Fruit fly (Drosophila melanogaster) whole organism, embryonic: ENCODE results near the gene Ctl1.
A peak's percentile ranks its signal among the peaks of the same experiment; 100 is the strongest.

ENCODE experiments used
- CG11456 ChIP-seq: fragments of 200-800 bp; sonication (Bioruptor generic); IDR thresholded peaks from 3 replicates; pipeline ENCODE4 v1.3.6; 2022; ENCODE audit warnings: missing biosample characterization, missing genetic modification characterization
- CG12071 ChIP-seq: fragments of 200-800 bp; sonication (Bioruptor generic); optimal IDR thresholded peaks from 3 replicates; lab custom pipeline; 2018; ENCODE audit warnings: missing biosample characterization, mild to moderate bottlenecking, missing genetic modification characterization
- CG12299 ChIP-seq: fragments of 200-800 bp; sonication (Bioruptor generic); optimal IDR thresholded peaks from 2 replicates; lab custom pipeline; 2018; ENCODE audit warnings: missing biosample characterization, mild to moderate bottlenecking, missing genetic modification characterization
- CG12391 ChIP-seq: fragments of 200-800 bp; sonication (Bioruptor generic); optimal IDR thresholded peaks from 3 replicates; lab custom pipeline; 2018; ENCODE audit warnings: missing biosample characterization, mild to moderate bottlenecking, missing genetic modification characterization, moderate library complexity
- CG13775 ChIP-seq: fragments of 200-800 bp; sonication (Bioruptor generic); optimal IDR thresholded peaks from 3 replicates; lab custom pipeline; 2017; ENCODE audit warnings: missing biosample characterization, mild to moderate bottlenecking, missing genetic modification characterization
- CG14710 ChIP-seq: fragments of 200-800 bp; sonication (Bioruptor generic); optimal IDR thresholded peaks from 3 replicates; lab custom pipeline; 2019; ENCODE audit warnings: missing biosample characterization, mild to moderate bottlenecking, missing genetic modification characterization, moderate library complexity
- CG15011 ChIP-seq: fragments of 200-800 bp; sonication (Bioruptor generic); optimal IDR thresholded peaks from 3 replicates; lab custom pipeline; 2018; ENCODE audit warnings: missing biosample characterization, mild to moderate bottlenecking, missing genetic modification characterization
- CG17612 ChIP-seq: fragments of 200-800 bp; sonication (Bioruptor generic); IDR thresholded peaks from 2 replicates; pipeline ENCODE4 v1.3.6; 2022; ENCODE audit warnings: missing biosample characterization, missing genetic modification characterization
- CG18476 ChIP-seq: fragments of 200-800 bp; sonication (Bioruptor generic); optimal IDR thresholded peaks from 2 replicates; lab custom pipeline; 2016; ENCODE audit warnings: missing biosample characterization, mild to moderate bottlenecking, missing genetic modification characterization
- CG2116 ChIP-seq: fragments of 200-800 bp; sonication (Bioruptor generic); optimal IDR thresholded peaks from 3 replicates; lab custom pipeline; 2018; ENCODE audit warnings: missing biosample characterization, mild to moderate bottlenecking, missing genetic modification characterization
- CG2120 ChIP-seq: fragments of 200-800 bp; sonication (Bioruptor generic); optimal IDR thresholded peaks from 3 replicates; lab custom pipeline; 2016; ENCODE audit warnings: missing biosample characterization, missing genetic modification characterization
- CG2678 ChIP-seq: fragments of 200-800 bp; sonication (Bioruptor generic); optimal IDR thresholded peaks from 3 replicates; lab custom pipeline; 2019; ENCODE audit warnings: missing biosample characterization, mild to moderate bottlenecking, missing genetic modification characterization, moderate library complexity
- CG2889 ChIP-seq: fragments of 200-800 bp; sonication (Bioruptor generic); IDR thresholded peaks from 3 replicates; pipeline ENCODE4 v1.3.6; 2022; ENCODE audit warnings: missing biosample characterization, missing genetic modification characterization
- CG30431 ChIP-seq: fragments of 200-800 bp; sonication (Bioruptor generic); optimal IDR thresholded peaks from 2 replicates; lab custom pipeline; 2017; ENCODE audit warnings: missing biosample characterization, missing genetic modification characterization
- CG31388 ChIP-seq: fragments of 200-800 bp; sonication (Bioruptor generic); optimal IDR thresholded peaks from 2 replicates; lab custom pipeline; 2016; ENCODE audit warnings: missing biosample characterization, missing genetic modification characterization
- CG31441 ChIP-seq: fragments of 200-800 bp; sonication (Bioruptor generic); IDR thresholded peaks from 2 replicates; pipeline ENCODE4 v1.3.6; 2022; ENCODE audit warnings: missing biosample characterization, missing genetic modification characterization
- CG32772 ChIP-seq: fragments of 200-800 bp; sonication (Bioruptor generic); IDR thresholded peaks from 2 replicates; pipeline ENCODE4 v1.3.6; 2022; ENCODE audit warnings: missing biosample characterization, missing genetic modification characterization
- CG3847 ChIP-seq: fragments of 200-800 bp; sonication (Bioruptor generic); IDR thresholded peaks from 2 replicates; pipeline ENCODE4 v1.3.6; 2022; ENCODE audit warnings: missing biosample characterization, missing genetic modification characterization
- CG4282 ChIP-seq: fragments of 200-800 bp; sonication (Bioruptor generic); optimal IDR thresholded peaks from 2 replicates; lab custom pipeline; 2016; ENCODE audit warnings: missing biosample characterization, missing genetic modification characterization
- CG6765 ChIP-seq: fragments of 200-800 bp; sonication (Bioruptor generic); optimal IDR thresholded peaks from 3 replicates; lab custom pipeline; 2017; ENCODE audit warnings: missing biosample characterization, mild to moderate bottlenecking, missing genetic modification characterization
- CG9609 ChIP-seq: fragments of 200-800 bp; sonication (Bioruptor generic); optimal IDR thresholded peaks from 3 replicates; lab custom pipeline; 2016; ENCODE audit warnings: missing biosample characterization, missing genetic modification characterization
- Dbx ChIP-seq: fragments of 200-800 bp; sonication (Bioruptor generic); IDR thresholded peaks from 3 replicates; pipeline ENCODE4 v1.3.6; 2022; ENCODE audit warnings: missing biosample characterization, missing genetic modification characterization
- ERR ChIP-seq: fragments of 200-800 bp; sonication (Bioruptor generic); optimal IDR thresholded peaks from 2 replicates; lab custom pipeline; 2016; ENCODE audit warnings: missing biosample characterization, missing genetic modification characterization
- Gsc ChIP-seq: fragments of 200-800 bp; sonication (Bioruptor generic); IDR thresholded peaks from 2 replicates; pipeline ENCODE4 v1.3.6; 2022; ENCODE audit warnings: missing biosample characterization, missing genetic modification characterization
- Mad ChIP-seq: fragments of 200-800 bp; sonication (Bioruptor generic); optimal IDR thresholded peaks from 2 replicates; lab custom pipeline; 2016; ENCODE audit warnings: missing biosample characterization, missing genetic modification characterization
- Mes4 ChIP-seq: fragments of 200-800 bp; sonication (Bioruptor generic); optimal IDR thresholded peaks from 2 replicates; lab custom pipeline; 2016; ENCODE audit warnings: missing biosample characterization, missing genetic modification characterization
- NFAT ChIP-seq: fragments of 200-800 bp; sonication (Bioruptor generic); IDR thresholded peaks from 2 replicates; pipeline ENCODE4 v1.3.6; 2022; ENCODE audit warnings: missing biosample characterization, missing genetic modification characterization
- Nf-YC ChIP-seq: fragments of 200-800 bp; optimal IDR thresholded peaks from 3 replicates; lab custom pipeline; 2019; ENCODE audit warnings: missing biosample characterization, mild to moderate bottlenecking, missing genetic modification characterization, moderate library complexity
- Rfx ChIP-seq: fragments of 200-800 bp; sonication (Bioruptor generic); IDR thresholded peaks from 2 replicates; pipeline ENCODE4 v1.3.6; 2022; ENCODE audit warnings: missing biosample characterization, missing genetic modification characterization
- Rx ChIP-seq: fragments of 200-800 bp; sonication (Bioruptor generic); IDR thresholded peaks from 2 replicates; pipeline ENCODE4 v1.3.6; 2022; ENCODE audit warnings: missing biosample characterization, missing genetic modification characterization
- Six4 ChIP-seq: fragments of 200-800 bp; sonication (Bioruptor generic); optimal IDR thresholded peaks from 2 replicates; lab custom pipeline; 2016; ENCODE audit warnings: missing biosample characterization, missing genetic modification characterization
- Sry-β ChIP-seq: fragments of 200-800 bp; sonication (Bioruptor generic); optimal IDR thresholded peaks from 2 replicates; lab custom pipeline; 2018; ENCODE audit warnings: missing biosample characterization, mild to moderate bottlenecking, missing genetic modification characterization, moderate library complexity
- Ssrp ChIP-seq: fragments of 200-800 bp; sonication (Bioruptor generic); optimal IDR thresholded peaks from 2 replicates; lab custom pipeline; 2018; ENCODE audit warnings: missing biosample characterization, mild to moderate bottlenecking, missing genetic modification characterization, moderate library complexity
- Taf1 ChIP-seq: fragments of 200-800 bp; sonication (Bioruptor generic); IDR thresholded peaks from 2 replicates; pipeline ENCODE4 v1.3.6; 2022; ENCODE audit warnings: missing biosample characterization, missing genetic modification characterization
- Xbp1 ChIP-seq: fragments of 200-800 bp; sonication (Bioruptor generic); optimal IDR thresholded peaks from 3 replicates; lab custom pipeline; 2016; ENCODE audit warnings: missing biosample characterization, mild to moderate bottlenecking, missing genetic modification characterization
- bab2 ChIP-seq: fragments of 200-800 bp; sonication (Bioruptor generic); optimal IDR thresholded peaks from 2 replicates; lab custom pipeline; 2016; ENCODE audit warnings: missing biosample characterization, missing genetic modification characterization
- bbx ChIP-seq: fragments of 200-800 bp; sonication (Bioruptor generic); IDR thresholded peaks from 2 replicates; pipeline ENCODE4 v1.3.6; 2022; ENCODE audit warnings: missing biosample characterization, missing genetic modification characterization; ENCODE audit not compliant: partially characterized antibody
- bcd ChIP-seq: fragments of 200-800 bp; sonication (Bioruptor generic); optimal IDR thresholded peaks from 2 replicates; lab custom pipeline; 2017; ENCODE audit warnings: missing biosample characterization, mild to moderate bottlenecking, missing genetic modification characterization
- dan ChIP-seq: fragments of 200-800 bp; sonication (Bioruptor generic); IDR thresholded peaks from 2 replicates; pipeline ENCODE4 v1.3.6; 2022; ENCODE audit warnings: missing biosample characterization, missing genetic modification characterization
- en ChIP-seq: fragments of 200-800 bp; sonication (Bioruptor generic); optimal IDR thresholded peaks from 2 replicates; lab custom pipeline; 2016; ENCODE audit warnings: missing biosample characterization, missing genetic modification characterization
- gro ChIP-seq: fragments of 200-800 bp; sonication (Bioruptor generic); optimal IDR thresholded peaks from 2 replicates; lab custom pipeline; 2016; ENCODE audit warnings: missing biosample characterization, missing genetic modification characterization
- gsb ChIP-seq: fragments of 200-800 bp; sonication (Bioruptor generic); IDR thresholded peaks from 2 replicates; pipeline ENCODE4 v1.3.6; 2022; ENCODE audit warnings: missing biosample characterization, missing genetic modification characterization
- jigr1 ChIP-seq: fragments of 200-800 bp; sonication (Bioruptor generic); IDR thresholded peaks from 3 replicates; pipeline ENCODE4 v1.3.6; 2022; ENCODE audit warnings: missing biosample characterization, missing genetic modification characterization
- phol ChIP-seq: fragments of 200-800 bp; sonication (Bioruptor generic); optimal IDR thresholded peaks from 3 replicates; lab custom pipeline; 2018; ENCODE audit warnings: missing biosample characterization, mild to moderate bottlenecking, missing genetic modification characterization, moderate library complexity
- pros ChIP-seq: fragments of 200-800 bp; sonication (Bioruptor generic); optimal IDR thresholded peaks from 3 replicates; lab custom pipeline; 2019; ENCODE audit warnings: missing biosample characterization, mild to moderate bottlenecking, missing genetic modification characterization, moderate library complexity
- slbo ChIP-seq: fragments of 200-800 bp; sonication (Bioruptor generic); IDR thresholded peaks from 2 replicates; pipeline ENCODE4 v1.3.6; 2022; ENCODE audit warnings: missing biosample characterization, missing genetic modification characterization
- slou ChIP-seq: fragments of 200-800 bp; sonication (Bioruptor generic); optimal IDR thresholded peaks from 3 replicates; lab custom pipeline; 2016; ENCODE audit warnings: missing biosample characterization, missing genetic modification characterization
- tup ChIP-seq: fragments of 200-800 bp; sonication (Bioruptor generic); optimal IDR thresholded peaks from 2 replicates; lab custom pipeline; 2016; ENCODE audit warnings: missing biosample characterization, mild to moderate bottlenecking, missing genetic modification characterization, moderate library complexity
- unc-4 ChIP-seq: fragments of 200-800 bp; sonication (Bioruptor generic); IDR thresholded peaks from 2 replicates; pipeline ENCODE4 v1.3.6; 2022; ENCODE audit warnings: missing biosample characterization, missing genetic modification characterization; ENCODE audit not compliant: partially characterized antibody
- z ChIP-seq: fragments of 200-800 bp; sonication (Bioruptor generic); IDR thresholded peaks from 3 replicates; pipeline ENCODE4 v1.3.6; 2022; ENCODE audit warnings: missing biosample characterization, missing genetic modification characterization
- zen2 ChIP-seq: fragments of 200-800 bp; sonication (Bioruptor generic); IDR thresholded peaks from 3 replicates; pipeline ENCODE4 v1.3.6; 2022; ENCODE audit warnings: missing biosample characterization, missing genetic modification characterization; ENCODE audit not compliant: partially characterized antibody
- zfh1 ChIP-seq: fragments of 200-800 bp; sonication (Bioruptor generic); IDR thresholded peaks from 3 replicates; pipeline ENCODE4 v1.3.6; 2022; ENCODE audit warnings: missing biosample characterization, missing genetic modification characterization

Ctl1 gene

dm6 chr3L:4254301-4254834 is 23.4 kb upstream of the Ctl1 start, which contains the start of the genes ago and CG1265 (continued):
- TF ChIP-seq jigr1 (GFP tag; lab: Robert Waterston, UW), result no peak
- TF ChIP-seq CG14710 (tag; lab: Kevin White, UChicago), result peak; percentile 99
- no peak for TF ChIP-seq gsb
- TF ChIP-seq z (GFP tag; lab: Robert Waterston, UW), result no peak
- no peak for TF ChIP-seq CG6765 (GFP tag; lab: Kevin White, UChicago)
- TF ChIP-seq bcd, result peak; percentile 34
- no peak for TF ChIP-seq CG32772 (GFP tag; lab: Robert Waterston, UW)
- TF ChIP-seq slbo (GFP tag; lab: Robert Waterston, UW), result peak; percentile 67
- TF ChIP-seq Gsc, result no peak
- TF ChIP-seq en (GFP tag; lab: Kevin White, UChicago), result no peak
- TF ChIP-seq zen2 (GFP tag; lab: Robert Waterston, UW), result no peak
- no peak for TF ChIP-seq CG30431
- TF ChIP-seq Mes4 (GFP tag; lab: Kevin White, UChicago), result no peak
- no peak for TF ChIP-seq CG17612 (GFP tag; lab: Robert Waterston, UW)
- no peak for TF ChIP-seq CG4282 (GFP tag; lab: Kevin White, UChicago)
- TF ChIP-seq Dbx (GFP tag; lab: Robert Waterston, UW), result 0 out of 3 replicates have a peak, but pooled peaks have one; percentile 32
- no peak for TF ChIP-seq CG18476 (GFP tag; lab: Kevin White, UChicago)
- no peak for TF ChIP-seq pros (GFP tag; lab: Kevin White, UChicago)
- no peak for TF ChIP-seq unc-4 (GFP tag; lab: Robert Waterston, UW)
- TF ChIP-seq CG11456, result peak; percentile 78
- peak; percentile 68 for TF ChIP-seq Rfx (GFP tag; lab: Robert Waterston, UW)
- peak; percentile 12; the same call in 1 of the 2 replicates for TF ChIP-seq CG3847
- peak; percentile 48 for TF ChIP-seq Ssrp
- peak; percentile 62; the same call in 2 of the 3 replicates for TF ChIP-seq CG2889 (GFP tag; lab: Robert Waterston, UW)
- no peak for TF ChIP-seq dan (GFP tag; lab: Robert Waterston, UW)
- peak; percentile 54 for TF ChIP-seq CG12391 (tag; lab: Kevin White, UChicago)
- TF ChIP-seq CG2120 (GFP tag; lab: Kevin White, UChicago), result peak; percentile 52
- TF ChIP-seq Xbp1 (GFP tag; lab: Kevin White, UChicago), result peak; percentile 29
- TF ChIP-seq Nf-YC (tag; lab: Kevin White, UChicago), result peak; percentile 62
- peak; percentile 69 for TF ChIP-seq CG31441
- TF ChIP-seq CG12299 (tag; lab: Kevin White, UChicago), result no peak
- no peak for TF ChIP-seq Six4
- TF ChIP-seq bbx (GFP tag; lab: Robert Waterston, UW), result no peak
- no peak for TF ChIP-seq zfh1
- peak; percentile 27 for TF ChIP-seq bab2 (GFP tag; lab: Kevin White, UChicago)
- peak; percentile 82 for TF ChIP-seq NFAT (GFP tag; lab: Robert Waterston, UW)
- TF ChIP-seq slou, result no peak
- no peak for TF ChIP-seq gro (GFP tag; lab: Kevin White, UChicago)
- no peak for TF ChIP-seq CG15011 (GFP tag; lab: Kevin White, UChicago)
- TF ChIP-seq CG2116 (GFP tag; lab: Kevin White, UChicago), result peak; percentile 6
- no peak for TF ChIP-seq ERR (GFP tag; lab: Kevin White, UChicago)
- peak; percentile 10 for TF ChIP-seq Mad
- TF ChIP-seq CG2678 (tag; lab: Kevin White, UChicago), result peak; percentile 54
- TF ChIP-seq Sry-β, result no peak
- TF ChIP-seq CG12071 (GFP tag; lab: Kevin White, UChicago), result no peak
- no peak for TF ChIP-seq tup
- TF ChIP-seq CG31388 (GFP tag; lab: Kevin White, UChicago), result no peak
- peak; percentile 60 for TF ChIP-seq CG13775 (GFP tag; lab: Kevin White, UChicago)
- TF ChIP-seq CG9609 (GFP tag; lab: Kevin White, UChicago), result peak; percentile 10
- peak; percentile 12; the same call in 1 of the 2 replicates for TF ChIP-seq Taf1
- TF ChIP-seq Rx (GFP tag; lab: Robert Waterston, UW), result no peak
- peak; percentile 51 for TF ChIP-seq phol (tag; lab: Kevin White, UChicago)
